Fruit fly (Drosophila melanogaster): Measurements from ENCODE around the gene CG31802.

dm6 chr2L:18186695-18187094, 22.3 kb downstream of the CG31802 start:
- TF ChIP-seq Hr96 (GFP tag; optimal IDR thresholded peaks at IDR 0.05) (no peak), Mnt (GFP tag; optimal IDR thresholded peaks at IDR 0.05) (no peak)
